Fruit fly (Drosophila melanogaster) whole organism, adult: ENCODE measurements around the gene CG13659.
A peak's percentile ranks its signal among the peaks of the same experiment; 100 is the strongest.

ENCODE experiments used
- CG11617 ChIP-seq: fragments of 200-800 bp; sonication (Bioruptor generic); optimal IDR thresholded peaks from 2 replicates; lab custom pipeline; 2017; ENCODE audit warnings: mild to moderate bottlenecking, missing biosample characterization, missing genetic modification reagents, missing genetic modification characterization
- CG14711 ChIP-seq: fragments of 200-800 bp; sonication (Bioruptor generic); optimal IDR thresholded peaks from 2 replicates; lab custom pipeline; 2018; ENCODE audit warnings: missing biosample characterization, mild to moderate bottlenecking, missing genetic modification characterization, moderate library complexity
- CG7101 ChIP-seq: fragments of 200-800 bp; sonication (Bioruptor generic); optimal IDR thresholded peaks from 2 replicates; lab custom pipeline; 2018; ENCODE audit warnings: missing biosample characterization, mild to moderate bottlenecking, missing genetic modification characterization, moderate library complexity
- Crg-1 ChIP-seq: fragments of 200-800 bp; sonication (Bioruptor generic); optimal IDR thresholded peaks from 2 replicates; lab custom pipeline; 2016; ENCODE audit warnings: missing biosample characterization, missing genetic modification characterization
- Hr96 ChIP-seq: fragments of 200-800 bp; sonication (Bioruptor generic); optimal IDR thresholded peaks from 2 replicates; lab custom pipeline; 2016; ENCODE audit warnings: missing biosample characterization, missing genetic modification characterization
- cnc ChIP-seq, 2 experiments: fragments of >200 bp; optimal IDR thresholded peaks; 2 replicates each; lab custom pipeline; 2017
- kay ChIP-seq: fragments of 200-800 bp; sonication (Bioruptor generic); peaks from one replicate; lab custom pipeline; 2016; ENCODE audit warnings: missing biosample characterization, missing genetic modification characterization, borderline replicate concordance
- ovo ChIP-seq: fragments of 200-800 bp; sonication (Bioruptor generic); optimal IDR thresholded peaks from 2 replicates; lab custom pipeline; 2016; ENCODE audit warnings: missing biosample characterization, missing genetic modification characterization
- tj ChIP-seq: fragments of 200-800 bp; sonication (Bioruptor generic); optimal IDR thresholded peaks from 3 replicates; lab custom pipeline; 2017; ENCODE audit warnings: missing biosample characterization, mild to moderate bottlenecking, missing genetic modification characterization, moderate library complexity
- toe ChIP-seq: fragments of 200-800 bp; sonication (Bioruptor generic); optimal IDR thresholded peaks from 2 replicates; lab custom pipeline; 2016; ENCODE audit warnings: missing biosample characterization, missing genetic modification characterization

DNA sequence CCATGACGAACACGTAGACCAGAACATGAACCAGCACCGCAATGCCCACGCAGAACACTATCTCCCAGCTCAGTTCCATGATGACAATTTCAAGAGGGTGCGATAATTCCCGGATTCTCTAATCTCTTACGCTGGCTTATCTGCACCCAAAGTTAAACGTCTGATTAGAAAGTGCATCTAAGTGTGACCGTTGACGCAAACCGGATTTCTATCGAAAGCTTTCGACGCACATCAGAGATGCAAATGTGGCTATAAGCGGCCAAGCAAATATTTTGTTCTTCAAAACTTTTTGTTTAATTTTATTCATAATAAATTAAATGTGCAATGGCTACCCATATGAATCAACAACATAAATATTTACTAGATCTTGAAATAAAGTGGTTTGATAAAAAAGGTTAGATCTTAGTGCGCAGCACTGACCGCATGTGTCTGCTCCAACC is 38.3 kb upstream of the CG13659 start, which contains the start of the genes Kdsr and CG11858:
- TF ChIP-seq tj (GFP tag; lab: Kevin White, UChicago) (peak; percentile 39), ovo (peak; percentile 24), CG11617 (GFP tag; lab: Kevin White, UChicago) (peak; percentile 64), cnc (optimal IDR thresholded peaks at IDR 0.05; lab: Kevin White, UChicago) (no peak), kay (GFP tag; lab: Kevin White, UChicago) (no peak), Crg-1 (peak; percentile 27), toe (no peak), Hr96 (GFP tag; lab: Kevin White, UChicago) (no peak), CG14711 (peak; percentile 74), CG7101 (tag; lab: Kevin White, UChicago) (peak; percentile 81)
